Fruit fly (Drosophila melanogaster): ENCODE data around the gene hwt.

Gene hwt

dm6 chrX:12546857-12547606 is 21.2 kb downstream of the hwt start (continued):
- TF ChIP-seq gcm (GFP tag; optimal IDR thresholded peaks at IDR 0.05) (no peak), seq (GFP tag; IDR thresholded peaks at IDR 0.05) (no peak), Sry-δ (GFP tag; optimal IDR thresholded peaks at IDR 0.05) (no peak), Lhr (GFP tag; optimal IDR thresholded peaks at IDR 0.05) (no peak), sens-2 (GFP tag; IDR thresholded peaks at IDR 0.05) (no peak), dmrt99B (tag; optimal IDR thresholded peaks at IDR 0.05) (peak; percentile 45), CG12071 (GFP tag; optimal IDR thresholded peaks at IDR 0.05) (no peak), CG8765 (GFP tag; IDR thresholded peaks at IDR 0.05) (no peak), HLHmδ (GFP tag; optimal IDR thresholded peaks at IDR 0.05) (peak; percentile 19), CG5180 (GFP tag; optimal IDR thresholded peaks at IDR 0.05) (no peak), Elba2 (GFP tag; optimal IDR thresholded peaks at IDR 0.05) (no peak), E2f1 (GFP tag; IDR thresholded peaks at IDR 0.05) (no peak), CG2199 (GFP tag; IDR thresholded peaks at IDR 0.05) (no peak), CG1602 (GFP tag; optimal IDR thresholded peaks at IDR 0.05) (peak; percentile 12), Opbp (GFP tag; IDR thresholded peaks at IDR 0.05; ENCODE audit: partially characterized antibody) (no peak), Mad (GFP tag; optimal IDR thresholded peaks at IDR 0.05) (no peak), CG8359 (GFP tag; optimal IDR thresholded peaks at IDR 0.05; ENCODE audit: borderline replicate concordance) (no peak), CG42726 (GFP tag; IDR thresholded peaks at IDR 0.05; ENCODE audit: partially characterized antibody) (no peak), CG34422 (GFP tag; IDR thresholded peaks at IDR 0.05) (0 out of 3 replicates have a peak, but pooled peaks have one; percentile 27), otp (GFP tag; IDR thresholded peaks at IDR 0.05) (no peak), Trl (optimal IDR thresholded peaks at IDR 0.05) (peak; percentile 38 to 65), Trl (GFP tag; optimal IDR thresholded peaks at IDR 0.05) (no peak), nmo (GFP tag; optimal IDR thresholded peaks at IDR 0.05) (peak; percentile 17), H15 (GFP tag; IDR thresholded peaks at IDR 0.05) (no peak), Hr51 (GFP tag; optimal IDR thresholded peaks at IDR 0.05) (peak in 1 of 2 experiments; percentile 19), CG17186 (GFP tag; optimal IDR thresholded peaks at IDR 0.05) (no peak), amos (GFP tag; IDR thresholded peaks at IDR 0.05; ENCODE audit: partially characterized antibody) (no peak), Dp (GFP tag; optimal IDR thresholded peaks at IDR 0.05) (no peak), CG13424 (tag; optimal IDR thresholded peaks at IDR 0.05) (peak; percentile 26), abd-A (tag; optimal IDR thresholded peaks at IDR 0.05) (no peak), MBD-R2 (GFP tag; IDR thresholded peaks at IDR 0.05) (no peak), CG14667 (GFP tag; IDR thresholded peaks at IDR 0.05) (no peak), Camta (GFP tag; optimal IDR thresholded peaks at IDR 0.05) (no peak), Gug (GFP tag; IDR thresholded peaks at IDR 0.05) (no peak), maf-S (GFP tag; optimal IDR thresholded peaks at IDR 0.05) (no peak), CG12659 (GFP tag; optimal IDR thresholded peaks at IDR 0.05) (no peak), CG32767 (GFP tag; IDR thresholded peaks at IDR 0.05) (no peak), CG11093 (GFP tag; IDR thresholded peaks at IDR 0.05) (0 out of 3 replicates have a peak, but pooled peaks have one; percentile 23), hth (optimal IDR thresholded peaks at IDR 0.05) (no peak), E2f2 (GFP tag; IDR thresholded peaks at IDR 0.05) (no peak), eyg (GFP tag; optimal IDR thresholded peaks at IDR 0.05) (no peak), sna (GFP tag; IDR thresholded peaks at IDR 0.05; ENCODE audit: partially characterized antibody) (no peak), CG4360 (GFP tag; IDR thresholded peaks at IDR 0.05) (no peak), CG13296 (GFP tag; optimal IDR thresholded peaks at IDR 0.05) (no peak), CG17829 (tag; optimal IDR thresholded peaks at IDR 0.05) (peak; percentile 5), CG7786 (GFP tag; optimal IDR thresholded peaks at IDR 0.05) (no peak), B-H2 (GFP tag; optimal IDR thresholded peaks at IDR 0.05) (no peak), corto (GFP tag; optimal IDR thresholded peaks at IDR 0.05) (no peak), CG3281 (GFP tag; optimal IDR thresholded peaks at IDR 0.05) (no peak), CG30020 (tag; optimal IDR thresholded peaks at IDR 0.05) (no peak)
